Fruit fly (Drosophila melanogaster): ENCODE data around the gene CG7530.

CG7530 gene

dm6 chr3R:14691019-14691777, 40.1 kb downstream of the CG7530 start:
- TF ChIP-seq Rel (GFP tag; optimal IDR thresholded peaks at IDR 0.05) (no peak), Rel (tag; optimal IDR thresholded peaks at IDR 0.05) (peak; percentile 16), psq (GFP tag; optimal IDR thresholded peaks at IDR 0.05) (peak; percentile 31), foxo (GFP tag; optimal IDR thresholded peaks at IDR 0.05) (peak in 1 of 2 experiments; percentile 21), CrebA (GFP tag; optimal IDR thresholded peaks at IDR 0.05; ENCODE audit: borderline replicate concordance) (no peak), Sp1 (GFP tag; optimal IDR thresholded peaks at IDR 0.05) (peak; percentile 21), Jra (GFP tag; optimal IDR thresholded peaks at IDR 0.05) (no peak), h (GFP tag; optimal IDR thresholded peaks at IDR 0.05) (peak; percentile 1), HLH106 (tag; optimal IDR thresholded peaks at IDR 0.05) (peak; percentile 22)

DNA sequence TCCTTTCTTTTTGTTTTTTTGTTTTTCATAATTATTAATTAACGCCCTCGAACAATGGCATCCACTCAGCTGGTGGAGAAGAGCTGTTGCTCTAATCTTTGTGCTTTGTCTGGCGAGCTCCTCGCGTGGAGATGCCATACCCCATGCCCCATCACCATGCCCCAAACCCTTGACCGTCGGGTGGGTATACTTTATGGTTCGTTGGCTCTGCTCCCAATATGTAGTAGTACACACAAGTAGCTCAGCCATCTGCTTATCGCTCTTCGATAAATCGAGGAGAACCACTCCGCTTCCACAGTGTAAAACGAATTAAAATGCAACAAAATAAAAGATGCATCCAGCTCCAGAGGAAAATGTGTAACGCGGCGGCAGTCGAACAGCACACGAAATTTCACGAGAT, 41.2 kb downstream of the CG7530 start:
- TF ChIP-seq h (GFP tag; optimal IDR thresholded peaks at IDR 0.05) = no peak
- no peak for TF ChIP-seq Vsx2 (GFP tag; optimal IDR thresholded peaks at IDR 0.05; ENCODE audit: partially characterized antibody)
- TF ChIP-seq woc (GFP tag; optimal IDR thresholded peaks at IDR 0.05) = no peak
- TF ChIP-seq Myc (optimal IDR thresholded peaks at IDR 0.05) = no peak
- no peak for TF ChIP-seq dsf (GFP tag; optimal IDR thresholded peaks at IDR 0.05; ENCODE audit: borderline replicate concordance)
- TF ChIP-seq ey (GFP tag; optimal IDR thresholded peaks at IDR 0.05) = no peak
- TF ChIP-seq jim (GFP tag; optimal IDR thresholded peaks at IDR 0.05) = no peak
- no peak for TF ChIP-seq Abd-B (GFP tag; optimal IDR thresholded peaks at IDR 0.05)
- TF ChIP-seq rgr (GFP tag; optimal IDR thresholded peaks at IDR 0.05) = no peak

dm6 chr3R:14687296-14687695, 44.0 kb downstream of the CG7530 start:
- TF ChIP-seq OdsH (GFP tag; optimal IDR thresholded peaks at IDR 0.05) (no peak), Mio (GFP tag; optimal IDR thresholded peaks at IDR 0.05) (no peak), Hnf4 (GFP tag; optimal IDR thresholded peaks at IDR 0.05) (no peak), rgr (GFP tag; optimal IDR thresholded peaks at IDR 0.05) (no peak), woc (GFP tag; optimal IDR thresholded peaks at IDR 0.05) (no peak), ey (GFP tag; optimal IDR thresholded peaks at IDR 0.05) (no peak), usp (GFP tag; optimal IDR thresholded peaks at IDR 0.05) (no peak), sage (GFP tag; optimal IDR thresholded peaks at IDR 0.05) (no peak), pan (optimal IDR thresholded peaks at IDR 0.05) (no peak), dsf (GFP tag; optimal IDR thresholded peaks at IDR 0.05; ENCODE audit: borderline replicate concordance) (no peak), dl (GFP tag; optimal IDR thresholded peaks at IDR 0.05; ENCODE audit: insufficient read depth in 1 of 2, partially characterized antibody in 2 of 2) (no peak), psq (GFP tag; optimal IDR thresholded peaks at IDR 0.05) (no peak), br (GFP tag; optimal IDR thresholded peaks at IDR 0.05) (no peak), Dif (GFP tag; optimal IDR thresholded peaks at IDR 0.05; ENCODE audit: partially characterized antibody) (no peak), Abd-B (GFP tag; optimal IDR thresholded peaks at IDR 0.05) (no peak), jim (GFP tag; optimal IDR thresholded peaks at IDR 0.05) (no peak), Dfd (GFP tag; optimal IDR thresholded peaks at IDR 0.05) (no peak), Myc (optimal IDR thresholded peaks at IDR 0.05) (no peak), sv (GFP tag; optimal IDR thresholded peaks at IDR 0.05) (no peak)

DNA sequence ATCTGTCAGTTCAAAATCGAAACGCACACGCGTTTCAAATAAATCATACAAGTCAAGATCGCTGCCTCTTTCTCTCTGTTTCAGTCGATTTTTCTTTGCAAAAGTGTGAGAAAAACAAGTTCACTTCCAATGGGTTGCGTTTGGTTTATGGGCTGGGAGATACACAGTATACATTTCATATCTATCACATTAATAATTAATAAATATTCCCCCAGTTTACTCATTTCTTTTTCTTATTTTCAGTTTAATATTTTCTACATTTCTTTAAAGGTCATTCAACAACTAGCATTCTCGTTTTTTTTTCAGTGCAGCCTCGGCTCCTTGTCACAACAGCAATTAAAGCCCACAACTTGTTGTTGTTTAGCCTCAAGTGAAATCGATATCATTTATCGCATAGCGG, 47.4 kb downstream of the CG7530 start:
- TF ChIP-seq pan (optimal IDR thresholded peaks at IDR 0.05) (no peak), Hnf4 (GFP tag; optimal IDR thresholded peaks at IDR 0.05) (peak; percentile 8), dsf (GFP tag; optimal IDR thresholded peaks at IDR 0.05; ENCODE audit: borderline replicate concordance) (no peak), Jra (GFP tag; optimal IDR thresholded peaks at IDR 0.05) (no peak), jim (GFP tag; optimal IDR thresholded peaks at IDR 0.05) (no peak), Hr78 (GFP tag; optimal IDR thresholded peaks at IDR 0.05) (no peak), h (GFP tag; optimal IDR thresholded peaks at IDR 0.05) (peak; percentile 56), Myc (optimal IDR thresholded peaks at IDR 0.05) (no peak), foxo (GFP tag; optimal IDR thresholded peaks at IDR 0.05) (peak in 1 of 2 experiments; percentile 56), GATAd (GFP tag; optimal IDR thresholded peaks at IDR 0.05) (no peak), sage (GFP tag; optimal IDR thresholded peaks at IDR 0.05) (no peak), rgr (GFP tag; optimal IDR thresholded peaks at IDR 0.05) (peak; percentile 22), ey (GFP tag; optimal IDR thresholded peaks at IDR 0.05) (peak; percentile 4), Dfd (GFP tag; optimal IDR thresholded peaks at IDR 0.05) (no peak), fru (GFP tag; optimal IDR thresholded peaks at IDR 0.05) (peak; percentile 49), Sp1 (GFP tag; optimal IDR thresholded peaks at IDR 0.05) (peak; percentile 40), woc (GFP tag; optimal IDR thresholded peaks at IDR 0.05) (peak; percentile 3), CG32264 (GFP tag; optimal IDR thresholded peaks at IDR 0.05) (peak; percentile 20), CG9705 (GFP tag; optimal IDR thresholded peaks at IDR 0.05) (no peak), OdsH (GFP tag; optimal IDR thresholded peaks at IDR 0.05) (peak; percentile 35), Vsx2 (GFP tag; optimal IDR thresholded peaks at IDR 0.05; ENCODE audit: partially characterized antibody) (no peak), HLH106 (tag; optimal IDR thresholded peaks at IDR 0.05) (peak; percentile 19), tai (GFP tag; optimal IDR thresholded peaks at IDR 0.05) (no peak), lola (GFP tag; optimal IDR thresholded peaks at IDR 0.05) (no peak), Mio (GFP tag; optimal IDR thresholded peaks at IDR 0.05) (no peak), Hr83 (GFP tag; optimal IDR thresholded peaks at IDR 0.05; ENCODE audit: poor library complexity, severe bottlenecking) (no peak), dl (GFP tag; optimal IDR thresholded peaks at IDR 0.05; ENCODE audit: insufficient read depth in 1 of 2, partially characterized antibody in 2 of 2) (no peak), Dif (GFP tag; optimal IDR thresholded peaks at IDR 0.05; ENCODE audit: partially characterized antibody) (no peak), Abd-B (GFP tag; optimal IDR thresholded peaks at IDR 0.05) (no peak), brk (GFP tag; optimal IDR thresholded peaks at IDR 0.05) (no peak), br (GFP tag; optimal IDR thresholded peaks at IDR 0.05) (peak; percentile 9), sv (GFP tag; optimal IDR thresholded peaks at IDR 0.05) (no peak), N (GFP tag; optimal IDR thresholded peaks at IDR 0.05) (no peak), Rel (GFP tag; optimal IDR thresholded peaks at IDR 0.05) (no peak), Rel (tag; optimal IDR thresholded peaks at IDR 0.05) (no peak), CrebA (GFP tag; optimal IDR thresholded peaks at IDR 0.05; ENCODE audit: borderline replicate concordance) (no peak), usp (GFP tag; optimal IDR thresholded peaks at IDR 0.05) (no peak)
